Fruit fly (Drosophila melanogaster) whole organism, embryonic: ENCODE results near the gene Orc2.

Experiments
- Aef1 ChIP-seq: fragments of 200-800 bp; sonication (Bioruptor generic); IDR thresholded peaks from 3 replicates; pipeline ENCODE4 v1.3.6; 2022; ENCODE audit warnings: missing biosample characterization, missing genetic modification characterization
- Bgb ChIP-seq: fragments of 200-800 bp; sonication (Bioruptor generic); IDR thresholded peaks from 2 replicates; pipeline ENCODE4 v1.3.6; 2022; ENCODE audit warnings: missing biosample characterization, missing genetic modification characterization; ENCODE audit not compliant: partially characterized antibody
- Blimp-1 ChIP-seq: fragments of 200-800 bp; sonication (Bioruptor generic); optimal IDR thresholded peaks from 3 replicates; lab custom pipeline; 2018; ENCODE audit warnings: missing biosample characterization, missing genetic modification characterization, mild to moderate bottlenecking, moderate library complexity, missing genetic modification reagents
- CG12769 ChIP-seq: fragments of 200-800 bp; sonication (Bioruptor generic); optimal IDR thresholded peaks from 2 replicates; lab custom pipeline; 2019; ENCODE audit warnings: missing biosample characterization, mild to moderate bottlenecking, missing genetic modification characterization, moderate library complexity
- CG12942 ChIP-seq: fragments of 200-800 bp; sonication (Bioruptor generic); optimal IDR thresholded peaks from 3 replicates; lab custom pipeline; 2016; ENCODE audit warnings: missing biosample characterization, missing genetic modification characterization
- CG14441 ChIP-seq: fragments of 200-800 bp; sonication (Bioruptor generic); IDR thresholded peaks from 2 replicates; pipeline ENCODE4 v1.3.6; 2022; ENCODE audit warnings: missing biosample characterization, missing genetic modification characterization
- CG15269 ChIP-seq: fragments of 200-800 bp; sonication (Bioruptor generic); optimal IDR thresholded peaks from 2 replicates; lab custom pipeline; 2018; ENCODE audit warnings: missing biosample characterization, mild to moderate bottlenecking, missing genetic modification characterization, moderate library complexity
- CG17612 ChIP-seq: fragments of 200-800 bp; sonication (Bioruptor generic); IDR thresholded peaks from 2 replicates; pipeline ENCODE4 v1.3.6; 2022; ENCODE audit warnings: missing biosample characterization, missing genetic modification characterization
- CG17802 ChIP-seq: fragments of 200-800 bp; sonication (Bioruptor generic); optimal IDR thresholded peaks from 2 replicates; lab custom pipeline; 2018; ENCODE audit warnings: missing biosample characterization, mild to moderate bottlenecking, missing genetic modification characterization, moderate library complexity
- CG18262 ChIP-seq: fragments of 200-800 bp; optimal IDR thresholded peaks from 3 replicates; lab custom pipeline; 2019; ENCODE audit warnings: missing biosample characterization, mild to moderate bottlenecking, missing genetic modification characterization, moderate library complexity
- CG18619 ChIP-seq: fragments of 200-800 bp; sonication (Bioruptor generic); optimal IDR thresholded peaks from 3 replicates; lab custom pipeline; 2017; ENCODE audit warnings: missing biosample characterization, mild to moderate bottlenecking, missing genetic modification characterization
- CG32767 ChIP-seq: fragments of 200-800 bp; sonication (Bioruptor generic); IDR thresholded peaks from 2 replicates; pipeline ENCODE4 v1.3.6; 2022; ENCODE audit warnings: missing biosample characterization, missing genetic modification characterization
- CG3281 ChIP-seq: fragments of 200-800 bp; sonication (Bioruptor generic); optimal IDR thresholded peaks from 3 replicates; lab custom pipeline; 2017; ENCODE audit warnings: missing biosample characterization, mild to moderate bottlenecking, missing genetic modification characterization
- CG4404 ChIP-seq: fragments of 200-800 bp; sonication (Bioruptor generic); IDR thresholded peaks from 2 replicates; pipeline ENCODE4 v1.3.6; 2022; ENCODE audit warnings: missing biosample characterization, missing genetic modification characterization
- CG4854 ChIP-seq: fragments of 200-800 bp; sonication (Bioruptor generic); optimal IDR thresholded peaks from 2 replicates; lab custom pipeline; 2016; ENCODE audit warnings: missing biosample characterization, missing genetic modification characterization, inconsistent platforms
- CG6254 ChIP-seq: fragments of 200-800 bp; sonication (Bioruptor generic); optimal IDR thresholded peaks from 3 replicates; lab custom pipeline; 2017; ENCODE audit warnings: mild to moderate bottlenecking, missing biosample characterization, missing genetic modification reagents, missing genetic modification characterization
- CG8765 ChIP-seq: fragments of 200-800 bp; sonication (Bioruptor generic); IDR thresholded peaks from 2 replicates; pipeline ENCODE4 v1.3.6; 2022; ENCODE audit warnings: missing biosample characterization, missing genetic modification characterization
- CG9727 ChIP-seq: fragments of 200-800 bp; sonication (Bioruptor generic); optimal IDR thresholded peaks from 3 replicates; lab custom pipeline; 2017; ENCODE audit warnings: missing biosample characterization, mild to moderate bottlenecking, missing genetic modification characterization
- CTCF ChIP-seq: fragments of 200-800 bp; sonication (Bioruptor generic); optimal IDR thresholded peaks from 2 replicates; lab custom pipeline; 2017; ENCODE audit warnings: missing biosample characterization, mild to moderate bottlenecking, missing genetic modification characterization, moderate library complexity
- Dip3 ChIP-seq: fragments of 200-800 bp; sonication (Bioruptor generic); optimal IDR thresholded peaks from 3 replicates; lab custom pipeline; 2016; ENCODE audit warnings: missing biosample characterization, missing genetic modification characterization
- Elba2 ChIP-seq: fragments of 200-800 bp; sonication (Bioruptor generic); optimal IDR thresholded peaks from 3 replicates; lab custom pipeline; 2016; ENCODE audit warnings: missing biosample characterization, missing genetic modification characterization
- Fer1 ChIP-seq: fragments of 200-800 bp; sonication (Bioruptor generic); optimal IDR thresholded peaks from 2 replicates; lab custom pipeline; 2017; ENCODE audit warnings: missing biosample characterization, mild to moderate bottlenecking, missing genetic modification characterization
- Gug ChIP-seq: fragments of 200-800 bp; sonication (Bioruptor generic); IDR thresholded peaks from 4 replicates; pipeline ENCODE4 v1.3.6; 2022; ENCODE audit warnings: missing biosample characterization, missing genetic modification characterization
- HLHmδ ChIP-seq: fragments of 200-800 bp; sonication (Bioruptor generic); optimal IDR thresholded peaks from 2 replicates; lab custom pipeline; 2018; ENCODE audit warnings: missing biosample characterization, mild to moderate bottlenecking, missing genetic modification characterization, moderate library complexity
- Hr3 ChIP-seq: fragments of 200-800 bp; sonication (Bioruptor generic); optimal IDR thresholded peaks from 3 replicates; lab custom pipeline; 2016; ENCODE audit warnings: missing biosample characterization, missing genetic modification characterization
- Neu2 ChIP-seq: fragments of 200-800 bp; sonication (Bioruptor generic); optimal IDR thresholded peaks from 3 replicates; lab custom pipeline; 2016; ENCODE audit warnings: missing biosample characterization, missing genetic modification characterization, borderline replicate concordance
- Nf-YA ChIP-seq: fragments of 200-800 bp; sonication (Bioruptor generic); IDR thresholded peaks from 2 replicates; pipeline ENCODE4 v1.3.6; 2022; ENCODE audit warnings: missing biosample characterization, missing genetic modification characterization
- Nf-YC ChIP-seq: fragments of 200-800 bp; optimal IDR thresholded peaks from 3 replicates; lab custom pipeline; 2019; ENCODE audit warnings: missing biosample characterization, mild to moderate bottlenecking, missing genetic modification characterization, moderate library complexity
- Scr ChIP-seq: fragments of 200-800 bp; sonication (Bioruptor generic); IDR thresholded peaks from 2 replicates; pipeline ENCODE4 v1.3.6; 2022; ENCODE audit warnings: missing biosample characterization, missing genetic modification characterization; ENCODE audit not compliant: partially characterized antibody
- Sox100B ChIP-seq: fragments of 200-800 bp; sonication (Bioruptor generic); optimal IDR thresholded peaks from 3 replicates; lab custom pipeline; 2018; ENCODE audit warnings: missing biosample characterization, mild to moderate bottlenecking, missing genetic modification characterization
- Trl ChIP-seq, 3 experiments: fragments of >200 bp in 2 of 3; fragments of 200-800 bp in 1 of 3; sonication (Bioruptor generic) in 1 of 3; optimal IDR thresholded peaks; 2 replicates in 1 of 3; 3 replicates in 2 of 3; lab custom pipeline; 2016 to 2017; ENCODE audit warnings: missing biosample characterization in 1 of 3, missing genetic modification characterization in 1 of 3
- Xrp1 ChIP-seq: fragments of 200-800 bp; sonication (Bioruptor generic); IDR thresholded peaks from 2 replicates; pipeline ENCODE4 v1.3.6; 2022; ENCODE audit warnings: missing biosample characterization, missing genetic modification characterization
- bcd ChIP-seq: fragments of 200-800 bp; sonication (Bioruptor generic); optimal IDR thresholded peaks from 2 replicates; lab custom pipeline; 2017; ENCODE audit warnings: missing biosample characterization, mild to moderate bottlenecking, missing genetic modification characterization
- chm ChIP-seq: fragments of 200-800 bp; sonication (Bioruptor generic); IDR thresholded peaks from 2 replicates; pipeline ENCODE4 v1.3.6; 2022; ENCODE audit warnings: missing biosample characterization, missing genetic modification characterization
- ci ChIP-seq: fragments of 200-800 bp; sonication (Bioruptor generic); IDR thresholded peaks from 3 replicates; pipeline ENCODE4 v1.3.6; 2022; ENCODE audit warnings: missing biosample characterization, missing genetic modification characterization
- danr ChIP-seq: fragments of 200-800 bp; sonication (Bioruptor generic); IDR thresholded peaks from 2 replicates; pipeline ENCODE4 v1.3.6; 2022; ENCODE audit warnings: missing biosample characterization, missing genetic modification characterization
- emc ChIP-seq: fragments of 200-800 bp; sonication (Bioruptor generic); optimal IDR thresholded peaks from 2 replicates; lab custom pipeline; 2016; ENCODE audit warnings: missing biosample characterization, missing genetic modification characterization
- gcm2 ChIP-seq: fragments of 200-800 bp; sonication (Bioruptor generic); optimal IDR thresholded peaks from 2 replicates; lab custom pipeline; 2016; ENCODE audit warnings: missing biosample characterization, missing genetic modification characterization
- ken ChIP-seq: fragments of 200-800 bp; sonication (Bioruptor generic); IDR thresholded peaks from 3 replicates; pipeline ENCODE4 v1.3.6; 2022; ENCODE audit warnings: missing biosample characterization, missing genetic modification characterization
- kni ChIP-seq: fragments of 200-800 bp; sonication (Bioruptor generic); optimal IDR thresholded peaks from 3 replicates; lab custom pipeline; 2017; ENCODE audit warnings: mild to moderate bottlenecking, missing biosample characterization, missing genetic modification reagents, missing genetic modification characterization
- lov ChIP-seq, 2 experiments: fragments of 200-800 bp in 1 of 2; fragments of >200 bp in 1 of 2; sonication (Bioruptor generic) in 1 of 2; IDR thresholded peaks in 1 of 2; optimal IDR thresholded peaks in 1 of 2; 2 replicates in 1 of 2; 3 replicates in 1 of 2; pipeline versions ENCODE4 v1.3.6 to Lab custom; 2017 to 2022; ENCODE audit warnings: missing biosample characterization in 1 of 2, missing genetic modification characterization in 1 of 2
- nerfin-1 ChIP-seq: fragments of 200-800 bp; sonication (Bioruptor generic); optimal IDR thresholded peaks from 3 replicates; lab custom pipeline; 2019; ENCODE audit warnings: missing biosample characterization, mild to moderate bottlenecking, missing genetic modification characterization, moderate library complexity
- otp ChIP-seq: fragments of 200-800 bp; sonication (Bioruptor generic); IDR thresholded peaks from 3 replicates; pipeline ENCODE4, ENCODE4 v1.3.6; 2022; ENCODE audit warnings: missing biosample characterization, missing genetic modification characterization
- pros ChIP-seq: fragments of 200-800 bp; sonication (Bioruptor generic); optimal IDR thresholded peaks from 3 replicates; lab custom pipeline; 2019; ENCODE audit warnings: missing biosample characterization, mild to moderate bottlenecking, missing genetic modification characterization, moderate library complexity
- row ChIP-seq: fragments of 200-800 bp; sonication (Bioruptor generic); IDR thresholded peaks from 3 replicates; pipeline ENCODE4 v1.3.6; 2022; ENCODE audit warnings: missing biosample characterization, missing genetic modification characterization
- salm ChIP-seq: fragments of 200-800 bp; sonication (Bioruptor generic); optimal IDR thresholded peaks from 2 replicates; lab custom pipeline; 2018; ENCODE audit warnings: missing biosample characterization, mild to moderate bottlenecking, missing genetic modification characterization
- slp2 ChIP-seq: fragments of 200-800 bp; sonication (Bioruptor generic); optimal IDR thresholded peaks from 2 replicates; lab custom pipeline; 2016; ENCODE audit warnings: missing biosample characterization, missing genetic modification characterization
- sqz ChIP-seq: fragments of 200-800 bp; sonication (Bioruptor generic); optimal IDR thresholded peaks from 3 replicates; lab custom pipeline; 2018; ENCODE audit warnings: missing biosample characterization, mild to moderate bottlenecking, missing genetic modification characterization
- tio ChIP-seq: fragments of 200-800 bp; sonication (Bioruptor generic); optimal IDR thresholded peaks from 2 replicates; lab custom pipeline; 2017; ENCODE audit warnings: missing biosample characterization, missing genetic modification characterization, inconsistent platforms
- ttk ChIP-seq: fragments of 200-800 bp; sonication (Bioruptor generic); IDR thresholded peaks from 2 replicates; pipeline ENCODE4 v2.1.2; 2022; ENCODE audit warnings: missing biosample characterization, missing genetic modification characterization
- zfh2 ChIP-seq: fragments of 200-800 bp; sonication (Bioruptor generic); optimal IDR thresholded peaks from 2 replicates; lab custom pipeline; 2016; ENCODE audit warnings: missing biosample characterization, missing genetic modification characterization

The Orc2 gene

DNA sequence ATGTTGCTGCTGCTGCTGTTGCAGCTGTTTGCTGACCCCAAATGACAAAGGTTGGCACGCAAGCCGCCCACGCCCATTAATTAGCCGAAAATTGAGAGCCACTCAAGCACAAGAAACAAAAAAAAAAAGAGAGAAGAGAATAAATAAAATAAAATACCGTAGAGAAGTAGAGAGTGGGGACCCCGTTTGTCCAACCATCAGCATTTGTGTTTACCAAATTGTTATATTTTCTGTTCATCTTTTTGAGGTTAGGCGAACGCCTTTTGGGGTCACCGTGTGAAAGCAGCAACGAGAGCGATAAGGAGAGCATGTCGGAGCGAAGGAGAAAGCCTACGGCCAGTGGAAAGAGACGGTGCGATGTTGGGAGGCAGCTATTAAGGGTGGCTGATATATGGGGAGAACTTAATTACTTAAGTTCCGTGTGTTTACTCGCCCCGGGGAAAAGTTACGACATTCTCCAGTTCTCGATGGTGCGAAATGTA lies 13.4 kb downstream of the Orc2 start:
- peak; percentile 29 for TF ChIP-seq sqz (GFP tag; lab: Kevin White, UChicago)
- TF ChIP-seq tio, result no peak
- no peak for TF ChIP-seq CG18619
- TF ChIP-seq danr (GFP tag; lab: Robert Waterston, UW), result no peak
- peak; percentile 29 for TF ChIP-seq Hr3
- TF ChIP-seq CG32767 (GFP tag; lab: Robert Waterston, UW), result no peak
- no peak for TF ChIP-seq Gug (GFP tag; lab: Robert Waterston, UW)
- TF ChIP-seq CG3281, result no peak
- no peak for TF ChIP-seq CG17612 (GFP tag; lab: Robert Waterston, UW)
- TF ChIP-seq Elba2 (GFP tag; lab: Kevin White, UChicago), result no peak
- TF ChIP-seq kni (GFP tag; lab: Kevin White, UChicago), result peak; percentile 18
- TF ChIP-seq Aef1 (GFP tag; lab: Robert Waterston, UW), result no peak
- TF ChIP-seq CG12942 (GFP tag; lab: Kevin White, UChicago), result no peak
- no peak for TF ChIP-seq Dip3 (GFP tag; lab: Kevin White, UChicago)
- no peak for TF ChIP-seq chm (GFP tag; lab: Robert Waterston, UW)
- TF ChIP-seq CG8765, result no peak
- no peak for TF ChIP-seq Neu2 (GFP tag; lab: Kevin White, UChicago)
- TF ChIP-seq CG14441 (GFP tag; lab: Robert Waterston, UW), result no peak
- no peak for TF ChIP-seq otp (GFP tag; lab: Robert Waterston, UW)
- TF ChIP-seq row, result no peak
- TF ChIP-seq bcd (GFP tag; lab: Kevin White, UChicago), result no peak
- peak; percentile 14 for TF ChIP-seq Blimp-1 (GFP tag; lab: Kevin White, UChicago)
- TF ChIP-seq CG4404 (GFP tag; lab: Robert Waterston, UW), result no peak
- peak; percentile 10 to 23 for TF ChIP-seq Trl (optimal IDR thresholded peaks at IDR 0.05; lab: Kevin White, UChicago)
- TF ChIP-seq Trl (GFP tag; optimal IDR thresholded peaks at IDR 0.05; lab: Kevin White, UChicago), result no peak
- peak; percentile 15 for TF ChIP-seq Nf-YC (tag; lab: Kevin White, UChicago)
- TF ChIP-seq ttk (GFP tag; lab: Robert Waterston, UW), result peak; percentile 63; the same call in 1 of the 2 replicates
- TF ChIP-seq CTCF (GFP tag; lab: Kevin White, UChicago), result no peak
- TF ChIP-seq Nf-YA, result no peak
- TF ChIP-seq Fer1, result no peak
- TF ChIP-seq CG6254, result no peak
- TF ChIP-seq slp2 (GFP tag; lab: Kevin White, UChicago), result no peak
- TF ChIP-seq CG12769 (tag; lab: Kevin White, UChicago), result peak; percentile 27
- no peak for TF ChIP-seq CG18262
- TF ChIP-seq Xrp1 (GFP tag; lab: Robert Waterston, UW), result 0 out of 2 replicates have a peak, but pooled peaks have one; percentile 12
- TF ChIP-seq lov (optimal IDR thresholded peaks at IDR 0.05; lab: Kevin White, UChicago), result no peak
- 0 out of 3 replicates have a peak, but pooled peaks have one; percentile 5 for TF ChIP-seq lov (GFP tag; IDR thresholded peaks at IDR 0.05; lab: Robert Waterston, UW)
- no peak for TF ChIP-seq zfh2 (GFP tag; lab: Kevin White, UChicago)
- TF ChIP-seq ci (GFP tag; lab: Robert Waterston, UW), result peak; percentile 52; the same call in 1 of the 3 replicates
- no peak for TF ChIP-seq gcm2 (GFP tag; lab: Kevin White, UChicago)
- TF ChIP-seq pros (GFP tag; lab: Kevin White, UChicago), result peak; percentile 52
- TF ChIP-seq ken (GFP tag; lab: Robert Waterston, UW), result no peak
- no peak for TF ChIP-seq CG4854 (GFP tag; lab: Kevin White, UChicago)
- no peak for TF ChIP-seq Sox100B (GFP tag; lab: Kevin White, UChicago)
- no peak for TF ChIP-seq nerfin-1 (tag; lab: Kevin White, UChicago)
- TF ChIP-seq Bgb (GFP tag; lab: Robert Waterston, UW), result no peak
- no peak for TF ChIP-seq Scr
- no peak for TF ChIP-seq CG15269
- TF ChIP-seq CG17802, result no peak
- TF ChIP-seq emc, result no peak
- no peak for TF ChIP-seq CG9727 (GFP tag; lab: Kevin White, UChicago)
- no peak for TF ChIP-seq HLHmδ (GFP tag; lab: Kevin White, UChicago)
- TF ChIP-seq salm (tag; lab: Kevin White, UChicago), result no peak
